Fruit fly (Drosophila melanogaster): Measurements from ENCODE around the gene CG7322.

The CG7322 gene

dm6 chrX:18857916-18858315 is 359 bp upstream of the CG7322 start, which contains the start of gene Usp39 (continued):
- no peak for TF ChIP-seq CG2875 (GFP tag; optimal IDR thresholded peaks at IDR 0.05)
- TF ChIP-seq sima (GFP tag; optimal IDR thresholded peaks at IDR 0.05), result no peak
- TF ChIP-seq nmo (GFP tag; optimal IDR thresholded peaks at IDR 0.05), result peak; percentile 51
- no peak for TF ChIP-seq CG3995 (GFP tag; optimal IDR thresholded peaks at IDR 0.05)
- TF ChIP-seq pb (GFP tag; optimal IDR thresholded peaks at IDR 0.05), result no peak
- no peak for TF ChIP-seq CG12104 (GFP tag; optimal IDR thresholded peaks at IDR 0.05)
- no peak for TF ChIP-seq CG33557 (GFP tag; optimal IDR thresholded peaks at IDR 0.05)
- peak; percentile 5 for TF ChIP-seq Dp (GFP tag; optimal IDR thresholded peaks at IDR 0.05)
- no peak for TF ChIP-seq Rx (GFP tag; IDR thresholded peaks at IDR 0.05)
- TF ChIP-seq her (GFP tag; optimal IDR thresholded peaks at IDR 0.05), result no peak
- no peak for TF ChIP-seq Hmr (GFP tag; optimal IDR thresholded peaks at IDR 0.05)
- no peak for TF ChIP-seq CG10565 (GFP tag; optimal IDR thresholded peaks at IDR 0.05)
- TF ChIP-seq CG3726 (GFP tag; IDR thresholded peaks at IDR 0.05), result no peak
- no peak for TF ChIP-seq Deaf1 (tag; optimal IDR thresholded peaks at IDR 0.05)
- no peak for TF ChIP-seq fd102C (GFP tag; optimal IDR thresholded peaks at IDR 0.05)
- no peak for TF ChIP-seq gcm (GFP tag; optimal IDR thresholded peaks at IDR 0.05)
- TF ChIP-seq CG6854 (GFP tag; optimal IDR thresholded peaks at IDR 0.05), result no peak
- no peak for TF ChIP-seq Eip74EF (GFP tag; optimal IDR thresholded peaks at IDR 0.05)
- no peak for TF ChIP-seq CG43689 (GFP tag; IDR thresholded peaks at IDR 0.05)
- TF ChIP-seq gcm2 (GFP tag; optimal IDR thresholded peaks at IDR 0.05), result no peak
- no peak for TF ChIP-seq CTCF (GFP tag; optimal IDR thresholded peaks at IDR 0.05)
- TF ChIP-seq Dbx (GFP tag; IDR thresholded peaks at IDR 0.05), result no peak
- TF ChIP-seq HLH3B (GFP tag; IDR thresholded peaks at IDR 0.05), result no peak
- TF ChIP-seq CG11093 (GFP tag; IDR thresholded peaks at IDR 0.05), result no peak
- peak; percentile 68 for TF ChIP-seq CG14710 (tag; optimal IDR thresholded peaks at IDR 0.05)
- 0 out of 3 replicates have a peak, but pooled peaks have one; percentile 24 for TF ChIP-seq Doc3 (GFP tag; IDR thresholded peaks at IDR 0.05; ENCODE audit: partially characterized antibody)
- no peak for TF ChIP-seq Jarid2 (GFP tag; optimal IDR thresholded peaks at IDR 0.05)
- peak; percentile 46; the same call in 1 of the 2 replicates for TF ChIP-seq unc-4 (GFP tag; IDR thresholded peaks at IDR 0.05; ENCODE audit: partially characterized antibody)
- no peak for TF ChIP-seq CG10462 (GFP tag; optimal IDR thresholded peaks at IDR 0.05)
- peak; percentile 31 for TF ChIP-seq az2 (GFP tag; optimal IDR thresholded peaks at IDR 0.05)
- no peak for TF ChIP-seq Dek (tag; optimal IDR thresholded peaks at IDR 0.05)
- no peak for TF ChIP-seq al (GFP tag; IDR thresholded peaks at IDR 0.05)
- no peak for TF ChIP-seq prd (optimal IDR thresholded peaks at IDR 0.05)
- no peak for TF ChIP-seq prd (GFP tag; IDR thresholded peaks at IDR 0.05)
- TF ChIP-seq CG16779 (GFP tag; IDR thresholded peaks at IDR 0.05), result no peak
- TF ChIP-seq vfl (GFP tag; optimal IDR thresholded peaks at IDR 0.05), result no peak
- no peak for TF ChIP-seq seq (GFP tag; IDR thresholded peaks at IDR 0.05)
- TF ChIP-seq CG17361 (GFP tag; IDR thresholded peaks at IDR 0.05), result peak; percentile 61; the same call in 2 of the 3 replicates
- no peak for TF ChIP-seq Sin3A (optimal IDR thresholded peaks at IDR 0.05)
- TF ChIP-seq cato (GFP tag; optimal IDR thresholded peaks at IDR 0.05; ENCODE audit: borderline replicate concordance), result no peak
- no peak for TF ChIP-seq Dip3 (GFP tag; optimal IDR thresholded peaks at IDR 0.05)
- TF ChIP-seq zf30C (GFP tag; optimal IDR thresholded peaks at IDR 0.05), result no peak
- no peak for TF ChIP-seq CG3065 (GFP tag; optimal IDR thresholded peaks at IDR 0.05)
- peak; percentile 6 for TF ChIP-seq CG17359 (tag; optimal IDR thresholded peaks at IDR 0.05)
- peak; percentile 92 for TF ChIP-seq CG17802 (tag; optimal IDR thresholded peaks at IDR 0.05)
- no peak for TF ChIP-seq tio (GFP tag; optimal IDR thresholded peaks at IDR 0.05)
- no peak for TF ChIP-seq p53 (GFP tag; optimal IDR thresholded peaks at IDR 0.05)
- no peak for TF ChIP-seq Kr (GFP tag; optimal IDR thresholded peaks at IDR 0.05)
- no peak for TF ChIP-seq peb (GFP tag; IDR thresholded peaks at IDR 0.05)
- TF ChIP-seq D (optimal IDR thresholded peaks at IDR 0.05), result no peak
- no peak for TF ChIP-seq D (GFP tag; optimal IDR thresholded peaks at IDR 0.05)
- peak; percentile 49 for TF ChIP-seq pzg (GFP tag; optimal IDR thresholded peaks at IDR 0.05)
- no peak for TF ChIP-seq nom (GFP tag; optimal IDR thresholded peaks at IDR 0.05)
